Fruit fly (Drosophila melanogaster) whole organism, embryonic: Measurements from ENCODE around the gene mRpL15.

Source experiments
- Antp ChIP-seq: fragments of 200-800 bp; sonication (Bioruptor generic); optimal IDR thresholded peaks from 3 replicates; lab custom pipeline; 2016; ENCODE audit warnings: missing biosample characterization, missing genetic modification characterization
- CG10543 ChIP-seq: fragments of 200-800 bp; sonication (Bioruptor generic); optimal IDR thresholded peaks from 3 replicates; lab custom pipeline; 2017; ENCODE audit warnings: missing biosample characterization, mild to moderate bottlenecking, missing genetic modification characterization, moderate library complexity
- CG11398 ChIP-seq: fragments of 200-800 bp; sonication (Bioruptor generic); optimal IDR thresholded peaks from 2 replicates; lab custom pipeline; 2016; ENCODE audit warnings: missing biosample characterization, missing genetic modification characterization
- CG12236 ChIP-seq: fragments of 200-800 bp; sonication (Bioruptor generic); optimal IDR thresholded peaks from 2 replicates; lab custom pipeline; 2016; ENCODE audit warnings: missing biosample characterization, missing genetic modification characterization
- CG14710 ChIP-seq: fragments of 200-800 bp; sonication (Bioruptor generic); optimal IDR thresholded peaks from 3 replicates; lab custom pipeline; 2019; ENCODE audit warnings: missing biosample characterization, mild to moderate bottlenecking, missing genetic modification characterization, moderate library complexity
- CG15073 ChIP-seq: fragments of 200-800 bp; sonication (Bioruptor generic); optimal IDR thresholded peaks from 2 replicates; lab custom pipeline; 2016; ENCODE audit warnings: missing biosample characterization, missing genetic modification characterization
- CG18262 ChIP-seq: fragments of 200-800 bp; optimal IDR thresholded peaks from 3 replicates; lab custom pipeline; 2019; ENCODE audit warnings: missing biosample characterization, mild to moderate bottlenecking, missing genetic modification characterization, moderate library complexity
- CG2875 ChIP-seq: fragments of 200-800 bp; sonication (Bioruptor generic); optimal IDR thresholded peaks from 2 replicates; lab custom pipeline; 2017; ENCODE audit warnings: missing biosample characterization, mild to moderate bottlenecking, missing genetic modification characterization, missing genetic modification reagents
- CG2889 ChIP-seq: fragments of 200-800 bp; sonication (Bioruptor generic); IDR thresholded peaks from 3 replicates; pipeline ENCODE4 v1.3.6; 2022; ENCODE audit warnings: missing biosample characterization, missing genetic modification characterization
- CG34376 ChIP-seq: fragments of 200-800 bp; sonication (Bioruptor generic); optimal IDR thresholded peaks from 2 replicates; lab custom pipeline; 2018; ENCODE audit warnings: missing biosample characterization, mild to moderate bottlenecking, missing genetic modification characterization
- CG34422 ChIP-seq: fragments of 200-800 bp; sonication (Bioruptor generic); IDR thresholded peaks from 3 replicates; pipeline ENCODE4 v1.3.6; 2022; ENCODE audit warnings: missing biosample characterization, missing genetic modification characterization
- CG3838 ChIP-seq: fragments of 200-800 bp; sonication (Bioruptor generic); optimal IDR thresholded peaks from 3 replicates; lab custom pipeline; 2016; ENCODE audit warnings: missing biosample characterization, missing genetic modification characterization
- CG4617 ChIP-seq: fragments of 200-800 bp; sonication (Bioruptor generic); optimal IDR thresholded peaks from 3 replicates; lab custom pipeline; 2016; ENCODE audit warnings: missing biosample characterization, missing genetic modification characterization, borderline replicate concordance
- CG4707 ChIP-seq: fragments of 200-800 bp; sonication (Bioruptor generic); optimal IDR thresholded peaks from 2 replicates; lab custom pipeline; 2018; ENCODE audit warnings: missing biosample characterization, mild to moderate bottlenecking, missing genetic modification characterization, moderate library complexity
- CG6683 ChIP-seq: fragments of 200-800 bp; sonication (Bioruptor generic); optimal IDR thresholded peaks from 2 replicates; lab custom pipeline; 2017; ENCODE audit warnings: missing biosample characterization, mild to moderate bottlenecking, missing genetic modification characterization, missing genetic modification reagents
- CG7271 ChIP-seq: fragments of 200-800 bp; sonication (Bioruptor generic); optimal IDR thresholded peaks from 2 replicates; lab custom pipeline; 2018; ENCODE audit warnings: missing biosample characterization, mild to moderate bottlenecking, missing genetic modification characterization, moderate library complexity
- CG8388 ChIP-seq: fragments of 200-800 bp; sonication (Bioruptor generic); optimal IDR thresholded peaks from 2 replicates; lab custom pipeline; 2019; ENCODE audit warnings: missing biosample characterization, mild to moderate bottlenecking, missing genetic modification characterization, moderate library complexity
- CG8924 ChIP-seq: fragments of 200-800 bp; optimal IDR thresholded peaks from 3 replicates; lab custom pipeline; 2019; ENCODE audit warnings: missing biosample characterization, mild to moderate bottlenecking, missing genetic modification characterization, moderate library complexity
- CG9876 ChIP-seq: fragments of 200-800 bp; sonication (Bioruptor generic); optimal IDR thresholded peaks from 2 replicates; lab custom pipeline; 2016; ENCODE audit warnings: missing biosample characterization, missing genetic modification characterization
- CTCF ChIP-seq: fragments of 200-800 bp; sonication (Bioruptor generic); optimal IDR thresholded peaks from 2 replicates; lab custom pipeline; 2017; ENCODE audit warnings: missing biosample characterization, mild to moderate bottlenecking, missing genetic modification characterization, moderate library complexity
- Chrac-16 ChIP-seq: fragments of 200-800 bp; sonication (Bioruptor generic); optimal IDR thresholded peaks from 3 replicates; lab custom pipeline; 2016; ENCODE audit warnings: missing biosample characterization, missing genetic modification characterization
- Dek ChIP-seq: fragments of 200-800 bp; sonication (Bioruptor generic); optimal IDR thresholded peaks from 3 replicates; lab custom pipeline; 2019; ENCODE audit warnings: missing biosample characterization, mild to moderate bottlenecking, missing genetic modification characterization, moderate library complexity
- Dp ChIP-seq: fragments of 200-800 bp; sonication (Bioruptor generic); optimal IDR thresholded peaks from 2 replicates; lab custom pipeline; 2018; ENCODE audit warnings: missing biosample characterization, mild to moderate bottlenecking, missing genetic modification characterization, moderate library complexity
- ERR ChIP-seq: fragments of 200-800 bp; sonication (Bioruptor generic); optimal IDR thresholded peaks from 2 replicates; lab custom pipeline; 2016; ENCODE audit warnings: missing biosample characterization, missing genetic modification characterization
- Gug ChIP-seq: fragments of 200-800 bp; sonication (Bioruptor generic); IDR thresholded peaks from 4 replicates; pipeline ENCODE4 v1.3.6; 2022; ENCODE audit warnings: missing biosample characterization, missing genetic modification characterization
- MBD-R2 ChIP-seq: fragments of 200-800 bp; sonication (Bioruptor generic); IDR thresholded peaks from 2 replicates; pipeline ENCODE4 v1.3.6; 2022; ENCODE audit warnings: missing biosample characterization, missing genetic modification characterization
- MESR4 ChIP-seq: fragments of 200-800 bp; sonication (Bioruptor generic); optimal IDR thresholded peaks from 2 replicates; lab custom pipeline; 2018; ENCODE audit warnings: missing biosample characterization, mild to moderate bottlenecking, missing genetic modification characterization, moderate library complexity
- Meics ChIP-seq: fragments of 200-800 bp; sonication (Bioruptor generic); optimal IDR thresholded peaks from 2 replicates; lab custom pipeline; 2017; ENCODE audit warnings: missing biosample characterization, mild to moderate bottlenecking, missing genetic modification characterization
- Oaz ChIP-seq: fragments of 200-800 bp; sonication (Bioruptor generic); IDR thresholded peaks from 2 replicates; pipeline ENCODE4 v1.3.6; 2022; ENCODE audit warnings: missing biosample characterization, missing genetic modification characterization
- PHDP ChIP-seq: fragments of 200-800 bp; sonication (Bioruptor generic); optimal IDR thresholded peaks from 3 replicates; lab custom pipeline; 2018; ENCODE audit warnings: missing biosample characterization, mild to moderate bottlenecking, missing genetic modification characterization, moderate library complexity
- Poxn ChIP-seq: fragments of 200-800 bp; sonication (Bioruptor generic); IDR thresholded peaks from 2 replicates; pipeline ENCODE4 v1.3.6; 2022; ENCODE audit warnings: missing biosample characterization, missing genetic modification characterization
- Ptx1 ChIP-seq: fragments of 200-800 bp; sonication (Bioruptor generic); IDR thresholded peaks from 2 replicates; pipeline ENCODE4 v1.3.6; 2022; ENCODE audit warnings: missing biosample characterization, missing genetic modification characterization
- bcd ChIP-seq: fragments of 200-800 bp; sonication (Bioruptor generic); optimal IDR thresholded peaks from 2 replicates; lab custom pipeline; 2017; ENCODE audit warnings: missing biosample characterization, mild to moderate bottlenecking, missing genetic modification characterization
- da ChIP-seq: fragments of 200-800 bp; sonication (Bioruptor generic); optimal IDR thresholded peaks from 2 replicates; lab custom pipeline; 2016; ENCODE audit warnings: missing biosample characterization, missing genetic modification characterization
- fd64A ChIP-seq: fragments of 200-800 bp; sonication (Bioruptor generic); optimal IDR thresholded peaks from 3 replicates; lab custom pipeline; 2018; ENCODE audit warnings: missing biosample characterization, mild to moderate bottlenecking, missing genetic modification characterization
- hb ChIP-seq: fragments of 200-800 bp; sonication (Bioruptor generic); IDR thresholded peaks from 3 replicates; pipeline ENCODE4 v1.3.6; 2022; ENCODE audit warnings: missing biosample characterization, missing genetic modification characterization; ENCODE audit not compliant: partially characterized antibody
- jing ChIP-seq: fragments of 200-800 bp; sonication (Bioruptor generic); optimal IDR thresholded peaks from 2 replicates; lab custom pipeline; 2018; ENCODE audit warnings: missing biosample characterization, mild to moderate bottlenecking, missing genetic modification characterization
- ken ChIP-seq: fragments of 200-800 bp; sonication (Bioruptor generic); IDR thresholded peaks from 3 replicates; pipeline ENCODE4 v1.3.6; 2022; ENCODE audit warnings: missing biosample characterization, missing genetic modification characterization
- knrl ChIP-seq: fragments of 200-800 bp; sonication (Bioruptor generic); IDR thresholded peaks from 3 replicates; pipeline ENCODE4 v1.3.6; 2022; ENCODE audit warnings: missing biosample characterization, missing genetic modification characterization; ENCODE audit not compliant: partially characterized antibody
- lbe ChIP-seq: fragments of 200-800 bp; sonication (Bioruptor generic); optimal IDR thresholded peaks from 2 replicates; lab custom pipeline; 2016; ENCODE audit warnings: missing biosample characterization, mild to moderate bottlenecking, missing genetic modification characterization
- mld ChIP-seq: fragments of 200-800 bp; sonication (Bioruptor generic); IDR thresholded peaks from 3 replicates; pipeline ENCODE4 v1.3.6; 2022; ENCODE audit warnings: missing biosample characterization, missing genetic modification characterization; ENCODE audit not compliant: partially characterized antibody
- pzg ChIP-seq: fragments of 200-800 bp; sonication (Bioruptor generic); optimal IDR thresholded peaks from 3 replicates; lab custom pipeline; 2018; ENCODE audit warnings: missing biosample characterization, mild to moderate bottlenecking, missing genetic modification characterization, moderate library complexity
- repo ChIP-seq: fragments of 200-800 bp; sonication (Bioruptor generic); optimal IDR thresholded peaks from 2 replicates; lab custom pipeline; 2016; ENCODE audit warnings: missing biosample characterization, missing genetic modification characterization
- sr ChIP-seq: fragments of 200-800 bp; sonication (Bioruptor generic); IDR thresholded peaks from 3 replicates; pipeline ENCODE4 v1.3.6; 2022; ENCODE audit warnings: missing biosample characterization, missing genetic modification characterization
- tio ChIP-seq: fragments of 200-800 bp; sonication (Bioruptor generic); optimal IDR thresholded peaks from 2 replicates; lab custom pipeline; 2017; ENCODE audit warnings: missing biosample characterization, missing genetic modification characterization, inconsistent platforms
- toy ChIP-seq: fragments of 200-800 bp; sonication (Bioruptor generic); IDR thresholded peaks from 2 replicates; pipeline ENCODE4 v1.3.6; 2022; ENCODE audit warnings: missing biosample characterization, missing genetic modification characterization
- trh ChIP-seq: fragments of 200-800 bp; sonication (Bioruptor generic); optimal IDR thresholded peaks from 2 replicates; lab custom pipeline; 2016; ENCODE audit warnings: missing biosample characterization, missing genetic modification characterization
- zfh1 ChIP-seq: fragments of 200-800 bp; sonication (Bioruptor generic); IDR thresholded peaks from 3 replicates; pipeline ENCODE4 v1.3.6; 2022; ENCODE audit warnings: missing biosample characterization, missing genetic modification characterization
- zfh2 ChIP-seq: fragments of 200-800 bp; sonication (Bioruptor generic); optimal IDR thresholded peaks from 2 replicates; lab custom pipeline; 2016; ENCODE audit warnings: missing biosample characterization, missing genetic modification characterization

The mRpL15 gene

DNA sequence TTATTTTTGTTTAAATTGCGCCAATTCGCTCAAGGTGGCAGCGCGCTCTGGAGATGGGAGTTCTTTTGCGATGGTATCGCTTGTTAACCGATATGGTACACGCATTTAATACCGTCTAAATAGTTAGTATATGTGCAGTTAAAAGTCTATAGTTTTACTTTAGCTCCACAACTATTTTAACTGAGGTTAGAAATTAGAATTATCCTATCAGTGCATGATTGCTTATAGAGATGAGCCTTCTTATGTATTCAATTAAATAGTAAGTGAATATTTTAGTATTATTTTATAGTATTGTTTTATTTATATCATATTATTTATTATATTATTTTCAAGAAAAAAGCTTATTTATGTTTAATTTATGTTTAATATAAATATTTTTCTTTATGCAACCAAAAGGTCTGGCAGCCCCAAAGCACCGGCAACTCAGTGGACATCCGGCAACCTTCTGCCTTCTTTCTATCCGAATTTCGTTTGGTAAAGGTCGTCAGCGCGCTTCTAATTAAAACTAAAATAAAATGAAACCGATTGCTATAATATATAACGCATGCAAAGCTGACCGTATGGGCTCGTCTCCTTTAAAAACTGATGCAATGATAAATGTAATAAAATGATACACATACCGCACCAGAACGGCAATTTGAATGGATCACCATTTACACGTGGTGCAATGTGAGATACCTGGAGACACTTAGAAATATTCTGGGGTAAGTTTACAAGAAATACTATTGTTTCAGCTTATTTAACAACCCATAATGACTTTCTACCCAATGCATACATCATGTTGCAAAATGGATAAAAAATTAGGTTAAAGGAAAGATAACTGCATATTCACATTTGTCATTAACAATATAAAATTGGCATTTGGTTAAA, 17.0 kb upstream of the mRpL15 start, which contains the start of gene CG5199 (continued):
- TF ChIP-seq da (GFP tag; lab: Kevin White, UChicago) = no peak
- TF ChIP-seq Oaz (GFP tag; lab: Robert Waterston, UW) = no peak
- peak; percentile 74 for TF ChIP-seq CG8388 (GFP tag; lab: Kevin White, UChicago)
- TF ChIP-seq bcd = peak; percentile 77
- no peak for TF ChIP-seq trh (GFP tag; lab: Kevin White, UChicago)
- TF ChIP-seq CG6683 = peak; percentile 19
- no peak for TF ChIP-seq CG3838 (GFP tag; lab: Kevin White, UChicago)
- peak; percentile 67 for TF ChIP-seq tio (GFP tag; lab: Kevin White, UChicago)
- peak; percentile 57 for TF ChIP-seq CG34422
- peak; percentile 80 for TF ChIP-seq Ptx1 (GFP tag; lab: Robert Waterston, UW)
- no peak for TF ChIP-seq repo (GFP tag; lab: Kevin White, UChicago)
- TF ChIP-seq knrl (GFP tag; lab: Robert Waterston, UW) = peak; percentile 80
- no peak for TF ChIP-seq CG7271 (tag; lab: Kevin White, UChicago)
- no peak for TF ChIP-seq CG34376 (GFP tag; lab: Kevin White, UChicago)
- no peak for TF ChIP-seq jing (GFP tag; lab: Kevin White, UChicago)
- TF ChIP-seq ken (GFP tag; lab: Robert Waterston, UW) = 0 out of 3 replicates have a peak, but pooled peaks have one; percentile 18
- peak; percentile 41 for TF ChIP-seq pzg (GFP tag; lab: Kevin White, UChicago)
- TF ChIP-seq mld (GFP tag; lab: Robert Waterston, UW) = no peak
- TF ChIP-seq CG18262 (tag; lab: Kevin White, UChicago) = peak; percentile 87
- TF ChIP-seq CG2889 (GFP tag; lab: Robert Waterston, UW) = no peak; the same call in 2 of the 3 replicates
- peak; percentile 80 for TF ChIP-seq CG8924
- TF ChIP-seq hb (GFP tag; lab: Robert Waterston, UW) = peak; percentile 57; the same call in 1 of the 3 replicates
- TF ChIP-seq zfh2 (GFP tag; lab: Kevin White, UChicago) = peak; percentile 53
- no peak for TF ChIP-seq sr (GFP tag; lab: Robert Waterston, UW)
- peak; percentile 90 for TF ChIP-seq MESR4 (GFP tag; lab: Kevin White, UChicago)
- TF ChIP-seq Poxn (GFP tag; lab: Robert Waterston, UW) = no peak
- peak; percentile 62; the same call in 1 of the 3 replicates for TF ChIP-seq zfh1
- no peak for TF ChIP-seq CG4707 (GFP tag; lab: Kevin White, UChicago)
- TF ChIP-seq CG4617 (GFP tag; lab: Kevin White, UChicago) = peak; percentile 48
- TF ChIP-seq Antp (GFP tag; lab: Kevin White, UChicago) = peak; percentile 49
- TF ChIP-seq PHDP (tag; lab: Kevin White, UChicago) = peak; percentile 62
- TF ChIP-seq CG2875 = peak; percentile 43
- peak; percentile 61; the same call in 3 of the 4 replicates for TF ChIP-seq Gug
- no peak for TF ChIP-seq ERR
- peak; percentile 12 for TF ChIP-seq CG15073
- TF ChIP-seq toy (GFP tag; lab: Robert Waterston, UW) = no peak
- TF ChIP-seq CG9876 = no peak
- TF ChIP-seq Meics = peak; percentile 67
- TF ChIP-seq CG14710 (tag; lab: Kevin White, UChicago) = peak; percentile 86
- TF ChIP-seq Dp (GFP tag; lab: Kevin White, UChicago) = peak; percentile 62
- no peak for TF ChIP-seq CG11398
- TF ChIP-seq CTCF = no peak
- peak; percentile 47 for TF ChIP-seq CG10543 (GFP tag; lab: Kevin White, UChicago)
- TF ChIP-seq lbe (GFP tag; lab: Kevin White, UChicago) = peak; percentile 1
- no peak for TF ChIP-seq CG12236 (GFP tag; lab: Kevin White, UChicago)
- peak; percentile 72 for TF ChIP-seq Chrac-16
- TF ChIP-seq MBD-R2 (GFP tag; lab: Robert Waterston, UW) = no peak; the same call in 1 of the 2 replicates
- TF ChIP-seq Dek (tag; lab: Kevin White, UChicago) = peak; percentile 59
- no peak for TF ChIP-seq fd64A
